Fruit fly (Drosophila melanogaster) whole organism, pupa: ENCODE data around the gene Tango10.

ENCODE experiments used
- CG10348 ChIP-seq: fragments of 200-800 bp; sonication (Bioruptor generic); IDR thresholded peaks from 2 replicates; pipeline ENCODE4 v1.3.6; 2022; ENCODE audit warnings: missing biosample characterization, missing genetic modification characterization
- CG12605 ChIP-seq: fragments of 200-800 bp; sonication (Bioruptor generic); IDR thresholded peaks from 2 replicates; pipeline ENCODE4 v1.3.6; 2022; ENCODE audit warnings: missing biosample characterization, missing genetic modification characterization
- CG13204 ChIP-seq: fragments of 200-800 bp; sonication (Bioruptor generic); optimal IDR thresholded peaks from 2 replicates; lab custom pipeline; 2018; ENCODE audit warnings: missing biosample characterization, mild to moderate bottlenecking, missing genetic modification characterization, moderate library complexity
- CG14655 ChIP-seq: fragments of 200-800 bp; sonication (Bioruptor generic); optimal IDR thresholded peaks from 3 replicates; lab custom pipeline; 2017; ENCODE audit warnings: mild to moderate bottlenecking, missing biosample characterization, missing genetic modification reagents, missing genetic modification characterization
- CG15710 ChIP-seq: fragments of 200-800 bp; sonication (Bioruptor generic); optimal IDR thresholded peaks from 2 replicates; lab custom pipeline; 2018; ENCODE audit warnings: missing biosample characterization, mild to moderate bottlenecking, missing genetic modification characterization, moderate library complexity
- CG17806 ChIP-seq: fragments of 200-800 bp; sonication (Bioruptor generic); optimal IDR thresholded peaks from 2 replicates; lab custom pipeline; 2018; ENCODE audit warnings: missing biosample characterization, mild to moderate bottlenecking, missing genetic modification characterization, moderate library complexity
- CG32121 ChIP-seq: fragments of 200-800 bp; sonication (Bioruptor generic); IDR thresholded peaks from 2 replicates; pipeline ENCODE4 v1.3.6; 2022; ENCODE audit warnings: missing biosample characterization, missing genetic modification characterization
- CG34367 ChIP-seq: fragments of 200-800 bp; sonication (Bioruptor generic); optimal IDR thresholded peaks from 2 replicates; lab custom pipeline; 2018; ENCODE audit warnings: missing biosample characterization, mild to moderate bottlenecking, missing genetic modification characterization
- CG4496 ChIP-seq: fragments of 200-800 bp; sonication (Bioruptor generic); IDR thresholded peaks from 3 replicates; pipeline ENCODE4 v1.3.6; 2022; ENCODE audit warnings: missing biosample characterization, missing genetic modification characterization
- CG8159 ChIP-seq: fragments of 200-800 bp; sonication (Bioruptor generic); optimal IDR thresholded peaks from 3 replicates; lab custom pipeline; 2018; ENCODE audit warnings: missing biosample characterization, mild to moderate bottlenecking, missing genetic modification characterization, moderate library complexity
- CG8301 ChIP-seq: fragments of 200-800 bp; sonication (Bioruptor generic); optimal IDR thresholded peaks from 2 replicates; lab custom pipeline; 2018; ENCODE audit warnings: missing biosample characterization, mild to moderate bottlenecking, missing genetic modification characterization
- CG9948 ChIP-seq: fragments of 200-800 bp; sonication (Bioruptor generic); optimal IDR thresholded peaks from 2 replicates; lab custom pipeline; 2018; ENCODE audit warnings: missing biosample characterization, mild to moderate bottlenecking, missing genetic modification characterization, moderate library complexity
- D1 ChIP-seq: fragments of 200-800 bp; sonication (Bioruptor generic); optimal IDR thresholded peaks from 2 replicates; lab custom pipeline; 2018; ENCODE audit warnings: missing biosample characterization, mild to moderate bottlenecking, missing genetic modification characterization, moderate library complexity
- EcR ChIP-seq: fragments of 200-800 bp; sonication (Bioruptor generic); optimal IDR thresholded peaks from 3 replicates; lab custom pipeline; 2019; ENCODE audit warnings: missing biosample characterization, missing genetic modification characterization, mild to moderate bottlenecking, moderate library complexity, missing genetic modification reagents
- Ets98B ChIP-seq: fragments of 200-800 bp; sonication (Bioruptor generic); IDR thresholded peaks from 2 replicates; pipeline ENCODE4 v1.3.6; 2022; ENCODE audit warnings: missing biosample characterization, missing genetic modification characterization
- Pif1A ChIP-seq: fragments of 200-800 bp; sonication (Bioruptor generic); optimal IDR thresholded peaks from 3 replicates; lab custom pipeline; 2016; ENCODE audit warnings: missing biosample characterization, missing genetic modification characterization
- Pif1B ChIP-seq: fragments of 200-800 bp; sonication (Bioruptor generic); optimal IDR thresholded peaks from 3 replicates; lab custom pipeline; 2016; ENCODE audit warnings: missing biosample characterization, missing genetic modification characterization
- Snoo ChIP-seq: fragments of 200-800 bp; sonication (Bioruptor generic); optimal IDR thresholded peaks from 3 replicates; lab custom pipeline; 2017; ENCODE audit warnings: missing biosample characterization, mild to moderate bottlenecking, missing genetic modification characterization, inconsistent platforms
- fd96Ca ChIP-seq: fragments of 200-800 bp; sonication (Bioruptor generic); IDR thresholded peaks from 3 replicates; pipeline ENCODE4 v1.3.6; 2022; ENCODE audit warnings: missing biosample characterization, missing genetic modification characterization
- gl ChIP-seq: fragments of 200-800 bp; sonication (Bioruptor generic); optimal IDR thresholded peaks from 2 replicates; lab custom pipeline; 2018; ENCODE audit warnings: missing biosample characterization, mild to moderate bottlenecking, missing genetic modification characterization
- rn ChIP-seq: fragments of 200-800 bp; sonication (Bioruptor generic); IDR thresholded peaks from 2 replicates; pipeline ENCODE4 v1.3.6; 2022; ENCODE audit warnings: missing biosample characterization, missing genetic modification characterization

Gene Tango10

dm6 chrX:11720138-11720537, at the start of gene Tango10:
Tango10 (plus strand) TSS chrX:11720245.
- no peak for TF ChIP-seq CG8159 (tag; lab: Kevin White, UChicago)
- TF ChIP-seq CG12605, result no peak
- TF ChIP-seq CG32121 (GFP tag; lab: Robert Waterston, UW), result peak; percentile 40; the same call in 1 of the 2 replicates
- peak; percentile 53; the same call in 1 of the 3 replicates for TF ChIP-seq fd96Ca (GFP tag; lab: Robert Waterston, UW)
- no peak for TF ChIP-seq CG4496
- TF ChIP-seq CG34367 (tag; lab: Kevin White, UChicago), result no peak
- TF ChIP-seq Snoo (tag; lab: Kevin White, UChicago), result no peak
- TF ChIP-seq gl (tag; lab: Kevin White, UChicago), result no peak
- no peak for TF ChIP-seq CG9948 (tag; lab: Kevin White, UChicago)
- no peak for TF ChIP-seq Pif1A (GFP tag; lab: Kevin White, UChicago)
- 0 out of 2 replicates have a peak, but pooled peaks have one; percentile 24 for TF ChIP-seq Ets98B
- no peak for TF ChIP-seq CG13204
- TF ChIP-seq CG15710 (tag; lab: Kevin White, UChicago), result peak; percentile 38
- TF ChIP-seq CG10348, result no peak
- TF ChIP-seq CG17806 (tag; lab: Kevin White, UChicago), result peak; percentile 13
- TF ChIP-seq rn (GFP tag; lab: Robert Waterston, UW), result no peak

dm6 chrX:11678539-11679040, 41.5 kb upstream of the Tango10 start, which contains the start of the genes Vlet and bif:
Vlet (minus strand) TSS chrX:11678589.
bif (plus strand) TSS chrX:11678970.
- TF ChIP-seq CG13204 (no peak), CG15710 (tag; lab: Kevin White, UChicago) (peak; percentile 47), Snoo (tag; lab: Kevin White, UChicago) (peak; percentile 48), CG8301 (tag; lab: Kevin White, UChicago) (peak; percentile 30), gl (tag; lab: Kevin White, UChicago) (no peak), CG8159 (tag; lab: Kevin White, UChicago) (peak; percentile 57), EcR (GFP tag; lab: Kevin White, UChicago) (no peak), D1 (tag; lab: Kevin White, UChicago) (peak; percentile 69), CG10348 (no peak), Pif1A (GFP tag; lab: Kevin White, UChicago) (no peak), CG4496 (0 out of 3 replicates have a peak, but pooled peaks have one; percentile 17), CG9948 (tag; lab: Kevin White, UChicago) (peak; percentile 58), Ets98B (no peak; the same call in 1 of the 2 replicates), fd96Ca (GFP tag; lab: Robert Waterston, UW) (peak; percentile 64; the same call in 1 of the 3 replicates), CG17806 (tag; lab: Kevin White, UChicago) (peak; percentile 36), CG14655 (GFP tag; lab: Kevin White, UChicago) (no peak), CG12605 (no peak), CG32121 (GFP tag; lab: Robert Waterston, UW) (0 out of 2 replicates have a peak, but pooled peaks have one; percentile 37), CG34367 (tag; lab: Kevin White, UChicago) (peak; percentile 50), rn (GFP tag; lab: Robert Waterston, UW) (no peak), Pif1B (GFP tag; lab: Kevin White, UChicago) (peak; percentile 59)

- no peak for TF ChIP-seq Pif1A (GFP tag; lab: Kevin White, UChicago)
- TF ChIP-seq fd96Ca (GFP tag; lab: Robert Waterston, UW), result no peak
- peak; percentile 15; the same call in 1 of the 2 replicates for TF ChIP-seq Ets98B
- TF ChIP-seq CG4496, result peak; percentile 55; the same call in 1 of the 3 replicates
- TF ChIP-seq CG34367 (tag; lab: Kevin White, UChicago), result no peak
- no peak for TF ChIP-seq Snoo (tag; lab: Kevin White, UChicago)
- TF ChIP-seq CG9948 (tag; lab: Kevin White, UChicago), result no peak
- TF ChIP-seq EcR (GFP tag; lab: Kevin White, UChicago), result no peak
- TF ChIP-seq CG8301 (tag; lab: Kevin White, UChicago), result no peak
- TF ChIP-seq CG10348, result no peak
- TF ChIP-seq D1 (tag; lab: Kevin White, UChicago), result no peak
- no peak for TF ChIP-seq gl (tag; lab: Kevin White, UChicago)
- no peak for TF ChIP-seq Pif1B (GFP tag; lab: Kevin White, UChicago)
- TF ChIP-seq CG15710 (tag; lab: Kevin White, UChicago), result no peak
- TF ChIP-seq CG12605, result no peak
- TF ChIP-seq CG14655 (GFP tag; lab: Kevin White, UChicago), result no peak
- TF ChIP-seq rn (GFP tag; lab: Robert Waterston, UW), result no peak
- no peak for TF ChIP-seq CG13204
Observed at dm6 chrX:11679461-11679860, 40.6 kb upstream of the Tango10 start.

dm6 chrX:11680405-11680804, 39.6 kb upstream of the Tango10 start:
- 0 out of 2 replicates have a peak, but pooled peaks have one; percentile 12 for TF ChIP-seq Ets98B
- no peak for TF ChIP-seq gl (tag; lab: Kevin White, UChicago)

dm6 chrX:11681558-11682551, 38.2 kb upstream of the Tango10 start:
- TF ChIP-seq CG14655 (GFP tag; lab: Kevin White, UChicago), result peak; percentile 54
- peak; percentile 6 for TF ChIP-seq D1 (tag; lab: Kevin White, UChicago)
- TF ChIP-seq rn (GFP tag; lab: Robert Waterston, UW), result no peak; the same call in 1 of the 2 replicates
- peak; percentile 33 for TF ChIP-seq Ets98B
- peak; percentile 10; the same call in 1 of the 2 replicates for TF ChIP-seq CG12605
- peak; percentile 39 for TF ChIP-seq CG17806 (tag; lab: Kevin White, UChicago)
- peak; percentile 24 for TF ChIP-seq CG8301 (tag; lab: Kevin White, UChicago)
- peak; percentile 47 for TF ChIP-seq CG8159 (tag; lab: Kevin White, UChicago)
- peak; percentile 42 for TF ChIP-seq CG13204
- TF ChIP-seq CG32121 (GFP tag; lab: Robert Waterston, UW), result 0 out of 2 replicates have a peak, but pooled peaks have one; percentile 7
- TF ChIP-seq fd96Ca (GFP tag; lab: Robert Waterston, UW), result peak; percentile 68; the same call in 2 of the 3 replicates
- TF ChIP-seq CG15710 (tag; lab: Kevin White, UChicago), result peak; percentile 64
- no peak for TF ChIP-seq CG10348
- TF ChIP-seq EcR (GFP tag; lab: Kevin White, UChicago), result peak; percentile 99
- peak; percentile 37 for TF ChIP-seq Snoo (tag; lab: Kevin White, UChicago)
- TF ChIP-seq Pif1A (GFP tag; lab: Kevin White, UChicago), result peak; percentile 55
- TF ChIP-seq Pif1B (GFP tag; lab: Kevin White, UChicago), result peak; percentile 11
- TF ChIP-seq CG34367 (tag; lab: Kevin White, UChicago), result peak; percentile 16
- no peak for TF ChIP-seq gl (tag; lab: Kevin White, UChicago)
- peak; percentile 43; the same call in 1 of the 3 replicates for TF ChIP-seq CG4496
- peak; percentile 21 for TF ChIP-seq CG9948 (tag; lab: Kevin White, UChicago)
